Fruit fly (Drosophila melanogaster) whole organism, embryonic: ENCODE results near the gene H.

Experiments
- Aef1 ChIP-seq: fragments of 200-800 bp; sonication (Bioruptor generic); IDR thresholded peaks from 3 replicates; pipeline ENCODE4 v1.3.6; 2022; ENCODE audit warnings: missing biosample characterization, missing genetic modification characterization
- Bgb ChIP-seq: fragments of 200-800 bp; sonication (Bioruptor generic); IDR thresholded peaks from 2 replicates; pipeline ENCODE4 v1.3.6; 2022; ENCODE audit warnings: missing biosample characterization, missing genetic modification characterization; ENCODE audit not compliant: partially characterized antibody
- Blimp-1 ChIP-seq: fragments of 200-800 bp; sonication (Bioruptor generic); optimal IDR thresholded peaks from 3 replicates; lab custom pipeline; 2018; ENCODE audit warnings: missing biosample characterization, missing genetic modification characterization, mild to moderate bottlenecking, moderate library complexity, missing genetic modification reagents
- CG10209 ChIP-seq: fragments of 200-800 bp; sonication (Bioruptor generic); optimal IDR thresholded peaks from 3 replicates; lab custom pipeline; 2017; ENCODE audit warnings: missing biosample characterization, mild to moderate bottlenecking, missing genetic modification characterization, missing genetic modification reagents
- CG10979 ChIP-seq: fragments of 200-800 bp; sonication (Bioruptor generic); optimal IDR thresholded peaks from 2 replicates; lab custom pipeline; 2018; ENCODE audit warnings: missing biosample characterization, mild to moderate bottlenecking, missing genetic modification characterization, moderate library complexity
- CG11093 ChIP-seq: fragments of 200-800 bp; sonication (Bioruptor generic); IDR thresholded peaks from 3 replicates; pipeline ENCODE4 v1.3.6; 2022; ENCODE audit warnings: missing biosample characterization, missing genetic modification characterization
- CG11723 ChIP-seq: fragments of 200-800 bp; sonication (Bioruptor generic); optimal IDR thresholded peaks from 2 replicates; lab custom pipeline; 2017; ENCODE audit warnings: missing biosample characterization, mild to moderate bottlenecking, missing genetic modification characterization
- CG14860 ChIP-seq: fragments of 200-800 bp; sonication (Bioruptor generic); IDR thresholded peaks from 3 replicates; pipeline ENCODE4 v1.3.6; 2022; ENCODE audit warnings: missing biosample characterization, missing genetic modification characterization; ENCODE audit not compliant: partially characterized antibody
- CG15011 ChIP-seq: fragments of 200-800 bp; sonication (Bioruptor generic); optimal IDR thresholded peaks from 3 replicates; lab custom pipeline; 2018; ENCODE audit warnings: missing biosample characterization, mild to moderate bottlenecking, missing genetic modification characterization
- CG15479 ChIP-seq: fragments of 200-800 bp; sonication (Bioruptor generic); optimal IDR thresholded peaks from 3 replicates; lab custom pipeline; 2019; ENCODE audit warnings: missing biosample characterization, mild to moderate bottlenecking, missing genetic modification characterization, moderate library complexity
- CG15514 ChIP-seq: fragments of 200-800 bp; sonication (Bioruptor generic); optimal IDR thresholded peaks from 3 replicates; lab custom pipeline; 2017; ENCODE audit warnings: missing biosample characterization, missing genetic modification characterization, mild to moderate bottlenecking, moderate library complexity, missing genetic modification reagents
- CG17359 ChIP-seq: fragments of 200-800 bp; sonication (Bioruptor generic); optimal IDR thresholded peaks from 3 replicates; lab custom pipeline; 2018; ENCODE audit warnings: missing biosample characterization, mild to moderate bottlenecking, missing genetic modification characterization, moderate library complexity
- CG2678 ChIP-seq: fragments of 200-800 bp; sonication (Bioruptor generic); optimal IDR thresholded peaks from 3 replicates; lab custom pipeline; 2019; ENCODE audit warnings: missing biosample characterization, mild to moderate bottlenecking, missing genetic modification characterization, moderate library complexity
- CG3065 ChIP-seq: fragments of 200-800 bp; sonication (Bioruptor generic); optimal IDR thresholded peaks from 2 replicates; lab custom pipeline; 2016; ENCODE audit warnings: missing biosample characterization, missing genetic modification characterization
- CG32532 ChIP-seq: fragments of 200-800 bp; sonication (Bioruptor generic); IDR thresholded peaks from 2 replicates; pipeline ENCODE4 v1.3.6; 2022; ENCODE audit warnings: missing biosample characterization, missing genetic modification characterization
- CG43689 ChIP-seq: fragments of 200-800 bp; sonication (Bioruptor generic); IDR thresholded peaks from 2 replicates; pipeline ENCODE4 v1.3.6; 2022; ENCODE audit warnings: missing biosample characterization, missing genetic modification characterization
- CG4617 ChIP-seq: fragments of 200-800 bp; sonication (Bioruptor generic); optimal IDR thresholded peaks from 3 replicates; lab custom pipeline; 2016; ENCODE audit warnings: missing biosample characterization, missing genetic modification characterization, borderline replicate concordance
- CG6654 ChIP-seq: fragments of 200-800 bp; sonication (Bioruptor generic); optimal IDR thresholded peaks from 2 replicates; lab custom pipeline; 2017; ENCODE audit warnings: missing biosample characterization, mild to moderate bottlenecking, missing genetic modification characterization
- CG8290 ChIP-seq, 3 experiments: fragments of 200-800 bp; sonication (Bioruptor generic); optimal IDR thresholded peaks; 2 replicates each; lab custom pipeline; 2016 to 2019; ENCODE audit warnings: missing biosample characterization in 3 of 3, missing genetic modification characterization in 3 of 3, mild to moderate bottlenecking in 2 of 3, moderate library complexity in 1 of 3
- CG9876 ChIP-seq: fragments of 200-800 bp; sonication (Bioruptor generic); optimal IDR thresholded peaks from 2 replicates; lab custom pipeline; 2016; ENCODE audit warnings: missing biosample characterization, missing genetic modification characterization
- Doc2 ChIP-seq: fragments of 200-800 bp; sonication (Bioruptor generic); IDR thresholded peaks from 2 replicates; pipeline ENCODE4 v1.3.6; 2022; ENCODE audit warnings: missing biosample characterization, missing genetic modification characterization
- ERR ChIP-seq: fragments of 200-800 bp; sonication (Bioruptor generic); optimal IDR thresholded peaks from 2 replicates; lab custom pipeline; 2016; ENCODE audit warnings: missing biosample characterization, missing genetic modification characterization
- Ets65A ChIP-seq: fragments of 200-800 bp; sonication (Bioruptor generic); peaks from one replicate; lab custom pipeline; 2016; ENCODE audit warnings: missing biosample characterization, missing genetic modification characterization
- HLH54F ChIP-seq: fragments of 200-800 bp; sonication (Bioruptor generic); optimal IDR thresholded peaks from 3 replicates; lab custom pipeline; 2016; ENCODE audit warnings: missing biosample characterization, missing genetic modification characterization
- MBD-R2 ChIP-seq: fragments of 200-800 bp; sonication (Bioruptor generic); IDR thresholded peaks from 2 replicates; pipeline ENCODE4 v1.3.6; 2022; ENCODE audit warnings: missing biosample characterization, missing genetic modification characterization
- Mad ChIP-seq: fragments of 200-800 bp; sonication (Bioruptor generic); optimal IDR thresholded peaks from 2 replicates; lab custom pipeline; 2016; ENCODE audit warnings: missing biosample characterization, missing genetic modification characterization
- Med ChIP-seq: fragments of 200-800 bp; sonication (Bioruptor generic); peaks from one replicate; lab custom pipeline; 2016; ENCODE audit warnings: missing biosample characterization, missing genetic modification characterization, mild to moderate bottlenecking, inconsistent platforms, moderate library complexity
- Neu2 ChIP-seq: fragments of 200-800 bp; sonication (Bioruptor generic); optimal IDR thresholded peaks from 3 replicates; lab custom pipeline; 2016; ENCODE audit warnings: missing biosample characterization, missing genetic modification characterization, borderline replicate concordance
- Nf-YC ChIP-seq: fragments of 200-800 bp; optimal IDR thresholded peaks from 3 replicates; lab custom pipeline; 2019; ENCODE audit warnings: missing biosample characterization, mild to moderate bottlenecking, missing genetic modification characterization, moderate library complexity
- Oli ChIP-seq: fragments of 200-800 bp; sonication (Bioruptor generic); optimal IDR thresholded peaks from 2 replicates; lab custom pipeline; 2018; ENCODE audit warnings: missing biosample characterization, mild to moderate bottlenecking, missing genetic modification characterization, moderate library complexity
- Poxn ChIP-seq: fragments of 200-800 bp; sonication (Bioruptor generic); IDR thresholded peaks from 2 replicates; pipeline ENCODE4 v1.3.6; 2022; ENCODE audit warnings: missing biosample characterization, missing genetic modification characterization
- Ptx1 ChIP-seq: fragments of 200-800 bp; sonication (Bioruptor generic); IDR thresholded peaks from 2 replicates; pipeline ENCODE4 v1.3.6; 2022; ENCODE audit warnings: missing biosample characterization, missing genetic modification characterization
- Scr ChIP-seq: fragments of 200-800 bp; sonication (Bioruptor generic); IDR thresholded peaks from 2 replicates; pipeline ENCODE4 v1.3.6; 2022; ENCODE audit warnings: missing biosample characterization, missing genetic modification characterization; ENCODE audit not compliant: partially characterized antibody
- Sry-β ChIP-seq: fragments of 200-800 bp; sonication (Bioruptor generic); optimal IDR thresholded peaks from 2 replicates; lab custom pipeline; 2018; ENCODE audit warnings: missing biosample characterization, mild to moderate bottlenecking, missing genetic modification characterization, moderate library complexity
- ase ChIP-seq: fragments of 200-800 bp; sonication (Bioruptor generic); IDR thresholded peaks from 3 replicates; pipeline ENCODE4 v1.3.6; 2022; ENCODE audit warnings: missing biosample characterization, missing genetic modification characterization
- ash1 ChIP-seq: fragments of 200-800 bp; sonication (Bioruptor generic); optimal IDR thresholded peaks from 2 replicates; lab custom pipeline; 2018; ENCODE audit warnings: missing biosample characterization, mild to moderate bottlenecking, missing genetic modification characterization
- bsh ChIP-seq, 2 experiments: fragments of 200-800 bp; sonication (Bioruptor generic); optimal IDR thresholded peaks; 2 replicates each; lab custom pipeline; 2017 to 2018; ENCODE audit warnings: mild to moderate bottlenecking in 2 of 2, missing biosample characterization in 2 of 2, missing genetic modification characterization in 2 of 2, moderate library complexity in 1 of 2
- corto ChIP-seq: fragments of 200-800 bp; sonication (Bioruptor generic); optimal IDR thresholded peaks from 2 replicates; lab custom pipeline; 2016; ENCODE audit warnings: missing biosample characterization, mild to moderate bottlenecking, missing genetic modification characterization, moderate library complexity
- ham ChIP-seq: fragments of 200-800 bp; sonication (Bioruptor generic); IDR thresholded peaks from 2 replicates; pipeline ENCODE4 v1.3.6; 2022; ENCODE audit warnings: missing biosample characterization, missing genetic modification characterization
- mirr ChIP-seq: fragments of 200-800 bp; sonication (Bioruptor generic); optimal IDR thresholded peaks from 3 replicates; lab custom pipeline; 2018; ENCODE audit warnings: missing biosample characterization, mild to moderate bottlenecking, missing genetic modification characterization
- onecut ChIP-seq: fragments of 200-800 bp; sonication (Bioruptor generic); IDR thresholded peaks from 2 replicates; pipeline ENCODE4 v1.3.6; 2022; ENCODE audit warnings: missing biosample characterization, missing genetic modification characterization
- otp ChIP-seq: fragments of 200-800 bp; sonication (Bioruptor generic); IDR thresholded peaks from 3 replicates; pipeline ENCODE4, ENCODE4 v1.3.6; 2022; ENCODE audit warnings: missing biosample characterization, missing genetic modification characterization
- sim ChIP-seq: fragments of 200-800 bp; sonication (Bioruptor generic); IDR thresholded peaks from 2 replicates; pipeline ENCODE4 v1.3.6; 2022; ENCODE audit warnings: missing biosample characterization, missing genetic modification characterization
- sr ChIP-seq: fragments of 200-800 bp; sonication (Bioruptor generic); IDR thresholded peaks from 3 replicates; pipeline ENCODE4 v1.3.6; 2022; ENCODE audit warnings: missing biosample characterization, missing genetic modification characterization
- sug ChIP-seq: fragments of 200-800 bp; optimal IDR thresholded peaks from 2 replicates; lab custom pipeline; 2019; ENCODE audit warnings: missing biosample characterization, mild to moderate bottlenecking, missing genetic modification characterization, moderate library complexity
- z ChIP-seq: fragments of 200-800 bp; sonication (Bioruptor generic); IDR thresholded peaks from 3 replicates; pipeline ENCODE4 v1.3.6; 2022; ENCODE audit warnings: missing biosample characterization, missing genetic modification characterization

The H gene

DNA sequence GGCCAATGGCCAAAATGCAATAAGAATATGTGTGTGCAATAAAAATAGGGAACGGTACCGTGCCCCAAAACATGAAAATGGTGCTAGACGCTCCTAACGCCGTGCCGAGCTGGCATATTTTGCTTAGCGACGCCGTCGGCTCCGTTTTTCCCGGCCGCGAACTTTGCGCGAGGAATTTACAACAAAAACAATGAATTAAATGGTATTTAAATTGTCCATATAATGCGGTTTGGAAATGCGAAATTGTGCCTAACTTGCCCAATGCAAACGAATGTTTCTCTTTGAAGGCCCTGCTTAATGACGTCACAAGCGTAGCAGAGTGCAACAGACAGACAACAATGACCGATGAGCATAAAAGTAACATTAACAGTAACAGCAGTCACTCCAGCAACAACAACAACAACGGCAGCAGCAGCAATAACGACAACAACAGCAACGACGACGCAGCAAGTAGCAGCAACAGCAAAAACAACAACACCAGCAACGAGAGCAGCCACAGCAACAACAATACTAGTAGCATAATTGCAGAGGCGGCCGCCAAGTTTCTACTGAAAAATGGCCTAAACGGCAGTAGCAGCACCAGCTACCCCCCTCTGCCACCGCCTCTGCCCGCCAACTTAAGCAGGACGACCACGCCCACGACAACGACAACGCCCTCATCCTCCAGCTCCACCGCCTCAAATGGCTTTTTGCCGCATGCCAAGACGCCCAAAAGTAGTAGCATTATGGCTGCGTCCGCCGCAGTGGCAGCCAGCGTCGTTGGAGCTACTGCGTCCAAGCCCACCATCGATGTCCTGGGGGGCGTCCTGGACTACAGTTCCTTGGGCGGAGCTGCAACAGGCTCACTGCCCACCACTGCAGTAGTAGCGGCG lies 795 bp downstream of the H start (continued):
- TF ChIP-seq otp (no peak), Aef1 (GFP tag; lab: Robert Waterston, UW) (peak; percentile 46; the same call in 1 of the 3 replicates), Bgb (GFP tag; lab: Robert Waterston, UW) (no peak)

DNA sequence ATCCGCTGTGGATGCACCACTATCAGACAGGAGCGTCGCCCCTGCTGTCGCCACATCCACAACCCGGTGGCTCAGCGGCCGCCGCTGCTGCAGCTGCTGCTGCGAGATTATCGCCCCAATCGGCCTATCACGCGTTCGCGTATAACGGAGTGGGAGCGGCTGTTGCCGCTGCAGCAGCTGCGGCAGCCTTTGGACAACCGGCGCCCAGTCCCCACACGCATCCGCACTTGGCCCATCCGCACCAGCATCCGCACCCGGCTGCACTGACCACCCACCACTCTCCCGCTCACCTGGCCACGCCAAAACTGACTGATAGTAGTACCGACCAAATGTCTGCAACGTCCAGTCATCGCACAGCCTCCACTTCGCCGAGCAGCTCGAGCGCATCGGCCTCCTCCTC lies 4.4 kb downstream of the H start:
- no peak for TF ChIP-seq HLH54F
- peak; percentile 51 for TF ChIP-seq Med (GFP tag; lab: Kevin White, UChicago)
- TF ChIP-seq CG6654 (GFP tag; lab: Kevin White, UChicago), result no peak
- no peak for TF ChIP-seq Sry-β (GFP tag; lab: Kevin White, UChicago)
- no peak for TF ChIP-seq CG9876 (GFP tag; lab: Kevin White, UChicago)
- TF ChIP-seq Ets65A (GFP tag; lab: Kevin White, UChicago), result peak; percentile 76
- TF ChIP-seq z, result no peak
- TF ChIP-seq Doc2 (GFP tag; lab: Robert Waterston, UW), result no peak
- no peak for TF ChIP-seq Neu2 (GFP tag; lab: Kevin White, UChicago)
- peak; percentile 8; the same call in 1 of the 2 replicates for TF ChIP-seq CG43689 (GFP tag; lab: Robert Waterston, UW)
- no peak for TF ChIP-seq ham
- TF ChIP-seq MBD-R2, result no peak
- no peak for TF ChIP-seq ash1 (GFP tag; lab: Kevin White, UChicago)
- no peak for TF ChIP-seq CG15514 (GFP tag; lab: Kevin White, UChicago)
- TF ChIP-seq CG8290 (GFP tag; optimal IDR thresholded peaks at IDR 0.05; lab: Kevin White, UChicago), result no peak
- no peak for TF ChIP-seq CG8290 (tag; optimal IDR thresholded peaks at IDR 0.05; lab: Kevin White, UChicago)

DNA sequence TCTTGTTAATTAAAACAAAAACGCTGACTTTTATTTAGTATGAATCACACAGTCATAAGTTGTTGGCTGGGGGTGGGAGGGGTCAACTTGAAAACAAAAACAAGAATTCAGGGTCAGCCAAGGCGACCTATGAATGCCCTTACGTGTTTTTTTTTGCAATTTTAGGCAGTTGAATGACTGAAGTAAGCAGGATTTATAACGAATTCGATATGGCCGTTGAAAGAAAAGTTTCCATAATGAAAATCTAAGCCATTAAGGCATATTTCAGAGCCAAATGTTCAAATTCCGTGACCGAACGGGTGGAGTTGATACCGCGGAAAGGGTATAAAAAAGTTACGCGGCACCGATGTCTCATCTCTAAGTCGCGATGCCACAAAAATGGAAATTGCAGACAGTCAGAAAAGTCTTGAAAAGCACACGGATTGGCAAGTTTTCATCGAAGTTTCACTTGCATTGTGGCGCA lies 12.3 kb downstream of the H start:
- no peak for TF ChIP-seq Oli
- no peak for TF ChIP-seq CG3065 (GFP tag; lab: Kevin White, UChicago)
- TF ChIP-seq Ptx1 (GFP tag; lab: Robert Waterston, UW), result peak; percentile 72
- TF ChIP-seq sim (GFP tag; lab: Robert Waterston, UW), result no peak; the same call in 1 of the 2 replicates
- TF ChIP-seq CG15479 (GFP tag; lab: Kevin White, UChicago), result no peak
- peak; percentile 31; the same call in 1 of the 2 replicates for TF ChIP-seq onecut (GFP tag; lab: Robert Waterston, UW)
- no peak for TF ChIP-seq mirr (GFP tag; lab: Kevin White, UChicago)
- TF ChIP-seq CG2678 (tag; lab: Kevin White, UChicago), result no peak
- no peak for TF ChIP-seq bsh (GFP tag; optimal IDR thresholded peaks at IDR 0.05; lab: Kevin White, UChicago)
- no peak for TF ChIP-seq Blimp-1 (GFP tag; lab: Kevin White, UChicago)
- no peak for TF ChIP-seq CG10209
- TF ChIP-seq CG17359 (tag; lab: Kevin White, UChicago), result no peak
- TF ChIP-seq Mad (GFP tag; lab: Kevin White, UChicago), result peak; percentile 26
- no peak for TF ChIP-seq Nf-YC (tag; lab: Kevin White, UChicago)
- TF ChIP-seq CG11093 (GFP tag; lab: Robert Waterston, UW), result 0 out of 3 replicates have a peak, but pooled peaks have one; percentile 39
- TF ChIP-seq sr (GFP tag; lab: Robert Waterston, UW), result no peak
- TF ChIP-seq CG4617 (GFP tag; lab: Kevin White, UChicago), result peak; percentile 70
- TF ChIP-seq Poxn, result no peak
- TF ChIP-seq CG11723 (GFP tag; lab: Kevin White, UChicago), result no peak
- TF ChIP-seq Scr (GFP tag; lab: Robert Waterston, UW), result no peak
- TF ChIP-seq corto (GFP tag; lab: Kevin White, UChicago), result no peak
- peak; percentile 54 for TF ChIP-seq ERR (GFP tag; lab: Kevin White, UChicago)
- TF ChIP-seq CG10979 (tag; lab: Kevin White, UChicago), result peak; percentile 66
- TF ChIP-seq ase (GFP tag; lab: Robert Waterston, UW), result no peak
- no peak for TF ChIP-seq CG14860 (GFP tag; lab: Robert Waterston, UW)
- TF ChIP-seq sug (tag; lab: Kevin White, UChicago), result peak; percentile 85
- TF ChIP-seq CG32532 (GFP tag; lab: Robert Waterston, UW), result peak; percentile 66
- TF ChIP-seq CG15011 (GFP tag; lab: Kevin White, UChicago), result no peak
